Worm (Caenorhabditis elegans): ENCODE results near the gene pdf-1.

DNA sequence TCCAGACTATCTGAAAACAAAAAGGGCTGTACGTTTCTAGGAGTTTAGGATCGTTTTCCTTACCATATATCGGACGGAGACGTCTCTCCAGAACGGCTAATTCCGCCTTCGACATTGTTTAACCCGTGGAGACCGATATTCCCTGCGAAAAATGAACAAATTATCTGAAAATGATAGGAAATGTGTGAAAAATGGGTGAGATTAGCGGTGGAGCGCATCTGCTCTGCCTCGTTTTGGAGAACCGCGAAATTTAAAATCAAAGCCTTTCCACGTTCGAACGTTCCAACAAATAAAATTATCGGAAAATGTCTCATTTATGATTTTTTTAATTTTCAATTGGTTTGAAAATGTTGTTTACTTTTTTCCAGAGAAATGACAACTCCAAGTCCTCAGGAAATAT lies 43.0 kb downstream of the pdf-1 start, which contains the start of the genes cra-1 and kbp-1:
- TF ChIP-seq pqm-1 (tag; optimal IDR thresholded peaks at IDR 0.05) (no peak), aha-1 (tag) (no peak), snpc-1.2 (GFP tag; IDR thresholded peaks at IDR 0.05) (no peak), ces-1 (GFP tag; optimal IDR thresholded peaks at IDR 0.05) (no peak), nhr-28 (tag; optimal IDR thresholded peaks at IDR 0.05) (no peak), cey-2 (tag; optimal IDR thresholded peaks at IDR 0.05; ENCODE audit: borderline replicate concordance, insufficient read depth) (no peak), ceh-82 (tag; optimal IDR thresholded peaks at IDR 0.05) (no peak), F37D6.2 (tag; optimal IDR thresholded peaks at IDR 0.05) (no peak)

Measured in whole organism, L4 larva.